ENCODE assay signal across 4 worm cellular contexts in the genomic region with DNA sequence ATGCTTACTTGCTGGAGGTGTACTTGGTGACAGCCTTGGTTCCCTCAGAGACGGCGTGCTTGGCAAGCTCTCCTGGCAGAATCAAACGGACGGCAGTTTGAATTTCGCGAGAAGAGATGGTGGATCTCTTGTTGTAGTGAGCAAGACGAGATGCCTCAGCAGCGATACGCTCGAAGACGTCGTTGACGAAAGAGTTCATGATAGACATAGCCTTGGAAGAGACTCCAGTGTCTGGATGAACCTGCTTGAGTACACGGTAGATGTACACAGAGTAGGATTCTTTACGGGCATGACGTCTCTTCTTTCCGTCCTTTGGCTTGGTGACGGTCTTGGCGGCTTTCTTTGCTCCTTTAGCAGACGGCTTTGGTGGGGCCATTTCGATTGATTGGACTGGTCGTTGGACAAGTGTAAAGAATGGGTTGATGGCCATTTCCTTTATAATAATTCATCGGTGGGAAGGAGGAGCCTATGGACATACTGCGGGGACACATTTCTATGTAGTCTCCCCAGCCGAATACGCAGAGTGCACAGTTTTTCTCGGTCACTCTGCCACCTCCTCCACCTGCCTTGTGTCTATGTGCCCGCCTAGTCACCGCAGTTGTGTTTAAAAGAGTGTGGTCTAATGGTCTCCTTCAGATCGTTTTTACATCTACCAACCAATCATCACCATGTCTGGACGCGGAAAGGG.
A peak's percentile ranks its signal among the peaks of the same experiment; 100 is the strongest.
TF ChIP-seq lines count a peak whose summit lies in the region.
"Not testable (repeated sequence)": the region's sequence is repeated elsewhere in the genome, so short reads cannot be mapped to it uniquely, and the experiment has no call there.

A gene (minus strand): TSS at position 376 of the 688 bp plus-strand sequence.
A gene (plus strand): TSS at position 669 of the 688 bp plus-strand sequence.

TF ChIP-seq in whole organism, L2 larva, 48 proteins besides CTCF, POLR2A, EP300 and RAD21:
- peak; percentile 27 for TF ChIP-seq nhr-129 (tag; optimal IDR thresholded peaks at IDR 0.05; lab: Kevin White, UChicago)
- peak; percentile 59 for TF ChIP-seq sma-9 (GFP tag; optimal IDR thresholded peaks at IDR 0.05; lab: Kevin White, UChicago)
- TF ChIP-seq sma-9 (tag; optimal IDR thresholded peaks at IDR 0.05; lab: Kevin White, UChicago), result not testable (repeated sequence)
- peak; percentile 24 for TF ChIP-seq lin-13 (GFP tag; optimal IDR thresholded peaks at IDR 0.05; lab: Kevin White, UChicago)
- TF ChIP-seq fos-1 (tag; optimal IDR thresholded peaks at IDR 0.05; lab: Kevin White, UChicago), result peak; percentile 49
- peak; percentile 85 for TF ChIP-seq nhr-25 (tag; optimal IDR thresholded peaks at IDR 0.05; lab: Kevin White, UChicago)
- TF ChIP-seq F13H6.1 (tag; optimal IDR thresholded peaks at IDR 0.05; lab: Kevin White, UChicago), result peak; percentile 27
- peak; percentile 95 for TF ChIP-seq ceh-16 (tag; optimal IDR thresholded peaks at IDR 0.05; lab: Kevin White, UChicago)
- TF ChIP-seq lsy-2 (tag; optimal IDR thresholded peaks at IDR 0.05; lab: Kevin White, UChicago), result peak in 1 of 2 experiments; percentile 38
- TF ChIP-seq sma-3 (GFP tag; optimal IDR thresholded peaks at IDR 0.05; lab: Kevin White, UChicago), result peak; percentile 39
- peak; percentile 52 for TF ChIP-seq nhr-6 (tag; optimal IDR thresholded peaks at IDR 0.05; lab: Kevin White, UChicago)
TF ChIP-seq in whole organism, L2 larva: peak in this region for 10; not testable (repeated sequence) for 38.

TF ChIP-seq in whole organism, L4 larva, 104 proteins besides CTCF, POLR2A, EP300 and RAD21:
- TF ChIP-seq duxl-1 (tag; optimal IDR thresholded peaks at IDR 0.05; lab: Kevin White, UChicago; ENCODE audit: poor library complexity) (peak; percentile 85), aha-1 (tag; lab: Kevin White, UChicago) (peak; percentile 94), daf-16 (tag; optimal IDR thresholded peaks at IDR 0.05; lab: Kevin White, UChicago) (peak; percentile 73), nhr-102 (tag; optimal IDR thresholded peaks at IDR 0.05; lab: Kevin White, UChicago) (peak; percentile 83), nhr-25 (tag; optimal IDR thresholded peaks at IDR 0.05; lab: Kevin White, UChicago; ENCODE audit: borderline replicate concordance, insufficient read depth) (peak; percentile 74), php-3 (GFP tag; IDR thresholded peaks at IDR 0.05; lab: Robert Waterston, UW) (peak; percentile 62; the same call in 1 of the 2 replicates), rbr-2 (tag; optimal IDR thresholded peaks at IDR 0.05; lab: Kevin White, UChicago) (peak; percentile 32), nhr-28 (tag; optimal IDR thresholded peaks at IDR 0.05; lab: Kevin White, UChicago) (peak; percentile 64), mes-2 (tag; optimal IDR thresholded peaks at IDR 0.05; lab: Kevin White, UChicago; ENCODE audit: poor library complexity, severe bottlenecking) (peak; percentile 80), mep-1 (tag; optimal IDR thresholded peaks at IDR 0.05; lab: Kevin White, UChicago) (peak; percentile 75), spr-1 (tag; optimal IDR thresholded peaks at IDR 0.05; lab: Kevin White, UChicago) (peak; percentile 40), dve-1 (tag; optimal IDR thresholded peaks at IDR 0.05; lab: Kevin White, UChicago; ENCODE audit: insufficient read depth) (peak; percentile 98), lin-38 (GFP tag; IDR thresholded peaks at IDR 0.05; lab: Robert Waterston, UW) (peak; percentile 23), nhr-6 (tag; optimal IDR thresholded peaks at IDR 0.05; lab: Kevin White, UChicago) (peak; percentile 5), nhr-48 (tag; optimal IDR thresholded peaks at IDR 0.05; lab: Kevin White, UChicago) (peak; percentile 37), hlh-11 (tag; optimal IDR thresholded peaks at IDR 0.05; lab: Kevin White, UChicago) (peak; percentile 74), dpl-1 (GFP tag; optimal IDR thresholded peaks at IDR 0.05; lab: Kevin White, UChicago) (peak; percentile 48), nhr-42 (GFP tag; IDR thresholded peaks at IDR 0.05; lab: Robert Waterston, UW) (peak; percentile 72; the same call in 1 of the 2 replicates), dmd-6 (GFP tag; IDR thresholded peaks at IDR 0.05; lab: Robert Waterston, UW) (peak; percentile 53)
- not testable (repeated sequence) for TF ChIP-seq daf-16 (GFP tag; optimal IDR thresholded peaks at IDR 0.05; lab: Kevin White, UChicago)

TF ChIP-seq in whole organism, late embryonic, 69 proteins besides CTCF, POLR2A, EP300 and RAD21:
- peak; percentile 17 for TF ChIP-seq ztf-16 (tag; optimal IDR thresholded peaks at IDR 0.05; lab: Kevin White, UChicago)
- TF ChIP-seq tbx-2 (tag; optimal IDR thresholded peaks at IDR 0.05; lab: Kevin White, UChicago), result peak; percentile 60
- peak; percentile 11 for TF ChIP-seq tbx-7 (tag; optimal IDR thresholded peaks at IDR 0.05; lab: Kevin White, UChicago)
- peak; percentile 36 for TF ChIP-seq nfya-1 (tag; optimal IDR thresholded peaks at IDR 0.05; lab: Kevin White, UChicago)
- peak; percentile 66 for TF ChIP-seq ref-2 (tag; optimal IDR thresholded peaks at IDR 0.05; lab: Kevin White, UChicago)
- TF ChIP-seq ceh-31 (tag; optimal IDR thresholded peaks at IDR 0.05; lab: Kevin White, UChicago), result peak; percentile 63
- TF ChIP-seq ceh-34 (tag; optimal IDR thresholded peaks at IDR 0.05; lab: Kevin White, UChicago), result peak; percentile 38
- peak; percentile 24 for TF ChIP-seq elt-2 (tag; optimal IDR thresholded peaks at IDR 0.05; lab: Kevin White, UChicago)
- peak; percentile 37 for TF ChIP-seq dve-1 (tag; optimal IDR thresholded peaks at IDR 0.05; lab: Kevin White, UChicago)

TF ChIP-seq in whole organism, mixed stage, embryonic, 35 proteins besides CTCF, POLR2A, EP300 and RAD21:
- TF ChIP-seq nhr-2 (tag; optimal IDR thresholded peaks at IDR 0.05; lab: Kevin White, UChicago), result peak; percentile 62
- peak; percentile 94 for TF ChIP-seq ztf-11 (tag; optimal IDR thresholded peaks at IDR 0.05; lab: Kevin White, UChicago)
- TF ChIP-seq ceh-39 (tag; optimal IDR thresholded peaks at IDR 0.05; lab: Kevin White, UChicago), result peak; percentile 86
- peak; percentile 87 for TF ChIP-seq pha-4 (tag; optimal IDR thresholded peaks at IDR 0.05; lab: Kevin White, UChicago)
- peak; percentile 24 for TF ChIP-seq sptf-1 (tag; optimal IDR thresholded peaks at IDR 0.05; lab: Kevin White, UChicago)
- peak; percentile 86 for TF ChIP-seq cnd-1 (tag; optimal IDR thresholded peaks at IDR 0.05; lab: Kevin White, UChicago)
- TF ChIP-seq drap-1 (GFP tag; optimal IDR thresholded peaks at IDR 0.05; lab: Kevin White, UChicago), result peak; percentile 81
- TF ChIP-seq unc-62 (GFP tag; optimal IDR thresholded peaks at IDR 0.05; lab: Kevin White, UChicago), result peak; percentile 13
- peak; percentile 57 for TF ChIP-seq mep-1 (tag; optimal IDR thresholded peaks at IDR 0.05; lab: Kevin White, UChicago)
- TF ChIP-seq lin-13 (tag; optimal IDR thresholded peaks at IDR 0.05; lab: Kevin White, UChicago), result peak; percentile 96
- TF ChIP-seq zip-8 (tag; optimal IDR thresholded peaks at IDR 0.05; lab: Kevin White, UChicago), result peak; percentile 32
- peak; percentile 26 for TF ChIP-seq M03D4.4 (tag; optimal IDR thresholded peaks at IDR 0.05; lab: Kevin White, UChicago)
- peak; percentile 43 for TF ChIP-seq lsy-2 (tag; optimal IDR thresholded peaks at IDR 0.05; lab: Kevin White, UChicago)
